Fruit fly (Drosophila melanogaster) whole organism, embryonic: ENCODE measurements around the gene et.

Experiments
- CG10321 ChIP-seq: fragments of 200-800 bp; sonication (Bioruptor generic); IDR thresholded peaks from 2 replicates; pipeline ENCODE4 v1.3.6; 2022; ENCODE audit warnings: missing biosample characterization, missing genetic modification characterization
- CG10366 ChIP-seq: fragments of 200-800 bp; sonication (Bioruptor generic); IDR thresholded peaks from 2 replicates; pipeline ENCODE4 v1.3.6; 2022; ENCODE audit warnings: missing biosample characterization, missing genetic modification characterization
- CG11504 ChIP-seq: fragments of 200-800 bp; sonication (Bioruptor generic); optimal IDR thresholded peaks from 3 replicates; lab custom pipeline; 2019; ENCODE audit warnings: missing biosample characterization, mild to moderate bottlenecking, missing genetic modification characterization, moderate library complexity
- CG11695 ChIP-seq: fragments of 200-800 bp; sonication (Bioruptor generic); IDR thresholded peaks from 3 replicates; pipeline ENCODE4 v1.3.6; 2022; ENCODE audit warnings: missing biosample characterization, missing genetic modification characterization
- CG11696 ChIP-seq: fragments of 200-800 bp; sonication (Bioruptor generic); IDR thresholded peaks from 2 replicates; pipeline ENCODE4 v1.3.6; 2022; ENCODE audit warnings: missing biosample characterization, missing genetic modification characterization
- CG12236 ChIP-seq: fragments of 200-800 bp; sonication (Bioruptor generic); optimal IDR thresholded peaks from 2 replicates; lab custom pipeline; 2016; ENCODE audit warnings: missing biosample characterization, missing genetic modification characterization
- CG1602 ChIP-seq: fragments of 200-800 bp; sonication (Bioruptor generic); optimal IDR thresholded peaks from 3 replicates; lab custom pipeline; 2016; ENCODE audit warnings: missing biosample characterization, missing genetic modification characterization
- CG16813 ChIP-seq: fragments of 200-800 bp; sonication (Bioruptor generic); IDR thresholded peaks from 3 replicates; pipeline ENCODE4 v1.3.6; 2022; ENCODE audit warnings: missing biosample characterization, missing genetic modification characterization; ENCODE audit not compliant: partially characterized antibody
- CG2712 ChIP-seq: fragments of 200-800 bp; optimal IDR thresholded peaks from 3 replicates; lab custom pipeline; 2019; ENCODE audit warnings: missing biosample characterization, mild to moderate bottlenecking, missing genetic modification characterization, moderate library complexity
- CG31224 ChIP-seq: fragments of 200-800 bp; sonication (Bioruptor generic); IDR thresholded peaks from 2 replicates; pipeline ENCODE4 v1.3.6; 2022; ENCODE audit warnings: missing biosample characterization, missing genetic modification characterization
- CG3838 ChIP-seq: fragments of 200-800 bp; sonication (Bioruptor generic); optimal IDR thresholded peaks from 3 replicates; lab custom pipeline; 2016; ENCODE audit warnings: missing biosample characterization, missing genetic modification characterization
- CG3847 ChIP-seq: fragments of 200-800 bp; sonication (Bioruptor generic); IDR thresholded peaks from 2 replicates; pipeline ENCODE4 v1.3.6; 2022; ENCODE audit warnings: missing biosample characterization, missing genetic modification characterization
- CG3995 ChIP-seq: fragments of 200-800 bp; sonication (Bioruptor generic); optimal IDR thresholded peaks from 3 replicates; lab custom pipeline; 2016; ENCODE audit warnings: missing biosample characterization, missing genetic modification characterization
- CG4404 ChIP-seq: fragments of 200-800 bp; sonication (Bioruptor generic); IDR thresholded peaks from 2 replicates; pipeline ENCODE4 v1.3.6; 2022; ENCODE audit warnings: missing biosample characterization, missing genetic modification characterization
- CG5953 ChIP-seq: fragments of 200-800 bp; sonication (Bioruptor generic); IDR thresholded peaks from 2 replicates; pipeline ENCODE4 v1.3.6; 2022; ENCODE audit warnings: missing biosample characterization, missing genetic modification characterization
- CG8478 ChIP-seq: fragments of >200 bp; optimal IDR thresholded peaks from 2 replicates; lab custom pipeline; 2018
- CG9932 ChIP-seq: fragments of 200-800 bp; sonication (Bioruptor generic); IDR thresholded peaks from 2 replicates; pipeline ENCODE4 v1.3.6; 2022; ENCODE audit warnings: missing biosample characterization, missing genetic modification characterization
- E2f2 ChIP-seq: fragments of 200-800 bp; sonication (Bioruptor generic); IDR thresholded peaks from 2 replicates; pipeline ENCODE4 v1.3.6; 2022; ENCODE audit warnings: missing biosample characterization, missing genetic modification characterization
- Hr3 ChIP-seq: fragments of 200-800 bp; sonication (Bioruptor generic); optimal IDR thresholded peaks from 3 replicates; lab custom pipeline; 2016; ENCODE audit warnings: missing biosample characterization, missing genetic modification characterization
- Jarid2 ChIP-seq: fragments of 200-800 bp; sonication (Bioruptor generic); optimal IDR thresholded peaks from 3 replicates; lab custom pipeline; 2017; ENCODE audit warnings: mild to moderate bottlenecking, missing biosample characterization, missing genetic modification reagents, missing genetic modification characterization
- MBD-R2 ChIP-seq: fragments of 200-800 bp; sonication (Bioruptor generic); IDR thresholded peaks from 2 replicates; pipeline ENCODE4 v1.3.6; 2022; ENCODE audit warnings: missing biosample characterization, missing genetic modification characterization
- Oaz ChIP-seq: fragments of 200-800 bp; sonication (Bioruptor generic); IDR thresholded peaks from 2 replicates; pipeline ENCODE4 v1.3.6; 2022; ENCODE audit warnings: missing biosample characterization, missing genetic modification characterization
- Oli ChIP-seq: fragments of 200-800 bp; sonication (Bioruptor generic); optimal IDR thresholded peaks from 2 replicates; lab custom pipeline; 2018; ENCODE audit warnings: missing biosample characterization, mild to moderate bottlenecking, missing genetic modification characterization, moderate library complexity
- Opbp ChIP-seq: fragments of 200-800 bp; sonication (Bioruptor generic); IDR thresholded peaks from 3 replicates; pipeline ENCODE4 v1.3.6; 2022; ENCODE audit warnings: missing biosample characterization, missing genetic modification characterization; ENCODE audit not compliant: partially characterized antibody
- Optix ChIP-seq: fragments of 200-800 bp; sonication (Bioruptor generic); IDR thresholded peaks from 3 replicates; pipeline ENCODE4 v1.3.6; 2022; ENCODE audit warnings: missing biosample characterization, missing genetic modification characterization
- Ssrp ChIP-seq: fragments of 200-800 bp; sonication (Bioruptor generic); optimal IDR thresholded peaks from 2 replicates; lab custom pipeline; 2018; ENCODE audit warnings: missing biosample characterization, mild to moderate bottlenecking, missing genetic modification characterization, moderate library complexity
- Stat92E ChIP-seq, 3 experiments: fragments of >200 bp in 2 of 3; fragments of 200-800 bp in 1 of 3; sonication (Bioruptor generic) in 1 of 3; optimal IDR thresholded peaks; 2 replicates each; lab custom pipeline; 2017 to 2019; ENCODE audit warnings: missing biosample characterization in 3 of 3, missing genetic modification characterization in 3 of 3, mild to moderate bottlenecking in 1 of 3, moderate library complexity in 1 of 3
- abd-A ChIP-seq: fragments of 200-800 bp; sonication (Bioruptor generic); optimal IDR thresholded peaks from 3 replicates; lab custom pipeline; 2019; ENCODE audit warnings: missing biosample characterization, mild to moderate bottlenecking, missing genetic modification characterization, moderate library complexity
- ash1 ChIP-seq: fragments of 200-800 bp; sonication (Bioruptor generic); optimal IDR thresholded peaks from 2 replicates; lab custom pipeline; 2018; ENCODE audit warnings: missing biosample characterization, mild to moderate bottlenecking, missing genetic modification characterization
- br ChIP-seq: fragments of >200 bp; optimal IDR thresholded peaks from 2 replicates; lab custom pipeline; 2017
- chm ChIP-seq: fragments of 200-800 bp; sonication (Bioruptor generic); IDR thresholded peaks from 2 replicates; pipeline ENCODE4 v1.3.6; 2022; ENCODE audit warnings: missing biosample characterization, missing genetic modification characterization
- corto ChIP-seq: fragments of 200-800 bp; sonication (Bioruptor generic); optimal IDR thresholded peaks from 2 replicates; lab custom pipeline; 2016; ENCODE audit warnings: missing biosample characterization, mild to moderate bottlenecking, missing genetic modification characterization, moderate library complexity
- disco-r ChIP-seq: fragments of 200-800 bp; sonication (Bioruptor generic); optimal IDR thresholded peaks from 2 replicates; lab custom pipeline; 2016; ENCODE audit warnings: missing biosample characterization, missing genetic modification characterization
- ftz-f1 ChIP-seq: fragments of 200-800 bp; sonication (Bioruptor generic); optimal IDR thresholded peaks from 2 replicates; lab custom pipeline; 2016; ENCODE audit warnings: missing biosample characterization, missing genetic modification characterization
- h ChIP-seq: fragments of >200 bp; optimal IDR thresholded peaks from 2 replicates; lab custom pipeline; 2017
- ham ChIP-seq: fragments of 200-800 bp; sonication (Bioruptor generic); IDR thresholded peaks from 2 replicates; pipeline ENCODE4 v1.3.6; 2022; ENCODE audit warnings: missing biosample characterization, missing genetic modification characterization
- insv ChIP-seq, 2 experiments: fragments of 200-800 bp; sonication (Bioruptor generic); optimal IDR thresholded peaks; 3 replicates each; lab custom pipeline; 2016 to 2018; ENCODE audit warnings: missing biosample characterization in 2 of 2, missing genetic modification characterization in 2 of 2
- mirr ChIP-seq: fragments of 200-800 bp; sonication (Bioruptor generic); optimal IDR thresholded peaks from 3 replicates; lab custom pipeline; 2018; ENCODE audit warnings: missing biosample characterization, mild to moderate bottlenecking, missing genetic modification characterization
- nom ChIP-seq: fragments of 200-800 bp; sonication (Bioruptor generic); optimal IDR thresholded peaks from 2 replicates; lab custom pipeline; 2017; ENCODE audit warnings: missing biosample characterization, missing genetic modification characterization, mild to moderate bottlenecking, moderate library complexity, missing genetic modification reagents
- onecut ChIP-seq: fragments of 200-800 bp; sonication (Bioruptor generic); IDR thresholded peaks from 2 replicates; pipeline ENCODE4 v1.3.6; 2022; ENCODE audit warnings: missing biosample characterization, missing genetic modification characterization
- pfk ChIP-seq: fragments of 200-800 bp; sonication (Bioruptor generic); optimal IDR thresholded peaks from 2 replicates; lab custom pipeline; 2018; ENCODE audit warnings: missing biosample characterization, mild to moderate bottlenecking, missing genetic modification characterization, moderate library complexity
- pum ChIP-seq: fragments of 200-800 bp; sonication (Bioruptor generic); optimal IDR thresholded peaks from 2 replicates; lab custom pipeline; 2016; ENCODE audit warnings: missing biosample characterization, missing genetic modification characterization
- pzg ChIP-seq: fragments of 200-800 bp; sonication (Bioruptor generic); optimal IDR thresholded peaks from 3 replicates; lab custom pipeline; 2018; ENCODE audit warnings: missing biosample characterization, mild to moderate bottlenecking, missing genetic modification characterization, moderate library complexity
- ro ChIP-seq: fragments of 200-800 bp; sonication (Bioruptor generic); IDR thresholded peaks from 2 replicates; pipeline ENCODE4 v1.3.6; 2022; ENCODE audit warnings: missing biosample characterization, missing genetic modification characterization
- run ChIP-seq: fragments of 200-800 bp; sonication (Bioruptor generic); optimal IDR thresholded peaks from 3 replicates; lab custom pipeline; 2018; ENCODE audit warnings: missing biosample characterization, mild to moderate bottlenecking, missing genetic modification characterization
- salm ChIP-seq: fragments of 200-800 bp; sonication (Bioruptor generic); optimal IDR thresholded peaks from 2 replicates; lab custom pipeline; 2018; ENCODE audit warnings: missing biosample characterization, mild to moderate bottlenecking, missing genetic modification characterization
- sima ChIP-seq: fragments of 200-800 bp; sonication (Bioruptor generic); optimal IDR thresholded peaks from 2 replicates; lab custom pipeline; 2016; ENCODE audit warnings: missing biosample characterization, missing genetic modification characterization
- sqz ChIP-seq: fragments of 200-800 bp; sonication (Bioruptor generic); optimal IDR thresholded peaks from 3 replicates; lab custom pipeline; 2018; ENCODE audit warnings: missing biosample characterization, mild to moderate bottlenecking, missing genetic modification characterization
- tin ChIP-seq: fragments of 200-800 bp; sonication (Bioruptor generic); optimal IDR thresholded peaks from 3 replicates; lab custom pipeline; 2016; ENCODE audit warnings: missing biosample characterization, missing genetic modification characterization
- ttk ChIP-seq: fragments of 200-800 bp; sonication (Bioruptor generic); IDR thresholded peaks from 2 replicates; pipeline ENCODE4 v2.1.2; 2022; ENCODE audit warnings: missing biosample characterization, missing genetic modification characterization
- vfl ChIP-seq: fragments of 200-800 bp; sonication (Bioruptor generic); optimal IDR thresholded peaks from 2 replicates; lab custom pipeline; 2016; ENCODE audit warnings: missing biosample characterization, missing genetic modification characterization
- z ChIP-seq: fragments of 200-800 bp; sonication (Bioruptor generic); IDR thresholded peaks from 3 replicates; pipeline ENCODE4 v1.3.6; 2022; ENCODE audit warnings: missing biosample characterization, missing genetic modification characterization

The et gene

DNA sequence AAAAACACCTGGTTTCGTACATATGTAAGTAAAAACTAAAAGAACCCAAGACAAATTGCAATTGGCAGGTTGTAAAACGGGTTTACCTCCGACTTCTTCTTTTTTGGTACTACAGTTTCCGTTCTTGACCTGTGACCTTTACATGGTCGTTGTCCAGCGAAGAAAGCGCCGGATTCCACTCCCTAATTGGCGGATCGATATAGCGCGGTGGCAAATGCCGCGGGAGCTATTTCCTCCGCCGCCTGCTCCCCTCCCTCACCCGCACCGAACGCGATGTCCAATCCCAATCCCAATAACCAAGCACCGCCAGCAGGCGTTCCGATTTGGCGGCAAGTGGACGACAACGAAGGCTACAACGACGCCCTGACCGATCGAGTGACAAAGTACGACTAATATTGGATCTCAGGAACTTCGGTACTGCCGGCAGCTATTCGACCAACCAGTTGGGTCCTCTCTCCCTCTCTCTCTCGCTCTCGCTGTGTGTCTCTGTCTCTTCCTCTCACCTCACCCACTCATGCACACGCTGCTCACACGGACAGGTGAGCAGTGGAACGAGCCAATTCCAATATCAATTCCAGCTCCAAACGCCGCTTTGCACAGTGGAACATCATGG lies 13.0 kb downstream of the et start (continued):
- TF ChIP-seq Stat92E (GFP tag; optimal IDR thresholded peaks at IDR 0.05; lab: Kevin White, UChicago): no peak
- no peak for TF ChIP-seq insv (GFP tag; optimal IDR thresholded peaks at IDR 0.05; lab: Kevin White, UChicago)
- TF ChIP-seq CG16813 (GFP tag; lab: Robert Waterston, UW): no peak
- TF ChIP-seq CG2712: no peak
- no peak for TF ChIP-seq mirr
- TF ChIP-seq Oaz (GFP tag; lab: Robert Waterston, UW): no peak
- TF ChIP-seq Jarid2: peak; percentile 82
- TF ChIP-seq run (tag; lab: Kevin White, UChicago): no peak
- TF ChIP-seq h (lab: Kevin White, UChicago): no peak
- peak; percentile 51; the same call in 1 of the 3 replicates for TF ChIP-seq z (GFP tag; lab: Robert Waterston, UW)
- TF ChIP-seq onecut (GFP tag; lab: Robert Waterston, UW): 0 out of 2 replicates have a peak, but pooled peaks have one; percentile 9
- no peak for TF ChIP-seq vfl (GFP tag; lab: Kevin White, UChicago)
- TF ChIP-seq CG4404 (GFP tag; lab: Robert Waterston, UW): no peak
- no peak for TF ChIP-seq Optix (GFP tag; lab: Robert Waterston, UW)
- no peak for TF ChIP-seq pfk (GFP tag; lab: Kevin White, UChicago)
- TF ChIP-seq nom (GFP tag; lab: Kevin White, UChicago): peak; percentile 29
- no peak for TF ChIP-seq CG3847 (GFP tag; lab: Robert Waterston, UW)
- no peak for TF ChIP-seq CG12236
- no peak for TF ChIP-seq Opbp
- TF ChIP-seq sqz (GFP tag; lab: Kevin White, UChicago): no peak
- no peak for TF ChIP-seq Hr3
- no peak for TF ChIP-seq Ssrp (tag; lab: Kevin White, UChicago)
- TF ChIP-seq CG11504 (tag; lab: Kevin White, UChicago): no peak
- peak; percentile 82; the same call in 1 of the 2 replicates for TF ChIP-seq chm (GFP tag; lab: Robert Waterston, UW)
- TF ChIP-seq E2f2 (GFP tag; lab: Robert Waterston, UW): peak; percentile 27; the same call in 1 of the 2 replicates
- TF ChIP-seq disco-r: no peak
- TF ChIP-seq CG5953 (GFP tag; lab: Robert Waterston, UW): no peak
- no peak for TF ChIP-seq salm (tag; lab: Kevin White, UChicago)

DNA sequence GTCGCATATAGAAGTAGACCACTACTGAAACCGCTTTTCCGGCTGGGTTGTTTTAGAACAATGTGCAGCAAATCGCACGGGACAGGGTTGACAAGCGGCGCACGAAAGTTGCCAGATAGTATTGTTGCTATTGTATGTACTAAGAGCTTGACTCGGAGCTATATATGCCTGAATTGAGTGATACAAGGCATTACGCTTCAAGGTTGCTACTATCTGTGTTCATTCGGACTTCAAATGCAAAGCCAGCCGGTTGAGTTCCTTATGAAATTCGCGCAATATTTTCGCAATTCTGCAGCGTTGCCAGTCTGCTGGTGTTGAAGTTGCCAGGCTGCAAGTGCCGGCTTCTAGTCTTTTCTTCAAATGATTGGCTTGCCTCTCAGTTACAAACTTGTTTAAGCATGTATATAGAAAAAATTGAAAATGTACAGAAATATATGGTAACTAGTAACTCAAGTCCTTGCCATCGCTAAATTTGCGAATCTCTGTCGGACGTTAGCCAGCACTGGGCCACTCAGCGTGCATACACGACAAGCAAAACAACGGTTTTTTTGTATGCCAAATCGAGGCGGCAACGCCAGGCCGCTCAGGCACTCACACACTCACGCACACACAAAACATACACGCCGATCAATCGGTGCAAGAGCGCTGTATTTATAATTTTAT lies 23.8 kb downstream of the et start, which contains the start of the genes Ranbp21 and Elys:
Gene Ranbp21, minus strand, starts transcription at position 513 of the 663 bp plus-strand sequence.
Gene Elys, plus strand, starts transcription at position 549 of the 663 bp plus-strand sequence.
- TF ChIP-seq CG1602 (GFP tag; lab: Kevin White, UChicago) (peak; percentile 50), ttk (GFP tag; lab: Robert Waterston, UW) (peak; percentile 51; the same call in 1 of the 2 replicates), Oli (tag; lab: Kevin White, UChicago) (no peak), corto (no peak), ash1 (GFP tag; lab: Kevin White, UChicago) (no peak), CG10366 (GFP tag; lab: Robert Waterston, UW) (peak; percentile 55), ham (no peak), CG11696 (GFP tag; lab: Robert Waterston, UW) (no peak), sima (GFP tag; lab: Kevin White, UChicago) (no peak), CG9932 (GFP tag; lab: Robert Waterston, UW) (peak; percentile 66), CG11695 (GFP tag; lab: Robert Waterston, UW) (peak; percentile 46; the same call in 1 of the 3 replicates), CG10321 (GFP tag; lab: Robert Waterston, UW) (no peak), pum (GFP tag; lab: Kevin White, UChicago) (peak; percentile 76), CG8478 (no peak), pzg (GFP tag; lab: Kevin White, UChicago) (peak; percentile 55), CG31224 (GFP tag; lab: Robert Waterston, UW) (peak; percentile 47; the same call in 1 of the 2 replicates), CG3995 (GFP tag; lab: Kevin White, UChicago) (no peak), tin (GFP tag; lab: Kevin White, UChicago) (peak; percentile 48), MBD-R2 (GFP tag; lab: Robert Waterston, UW) (peak; percentile 68), ftz-f1 (GFP tag; lab: Kevin White, UChicago) (peak; percentile 5), abd-A (tag; lab: Kevin White, UChicago) (no peak), br (lab: Kevin White, UChicago) (no peak), CG3838 (no peak), ro (GFP tag; lab: Robert Waterston, UW) (no peak)
